Worm (Caenorhabditis elegans) whole organism, L4 larva: ENCODE data around the gene srh-220.
A peak's percentile ranks its signal among the peaks of the same experiment; 100 is the strongest.

ENCODE experiments used
- aha-1 ChIP-seq: fragments of 150-350 bp; peaks from one replicate; lab custom pipeline; 2014; ENCODE audit warnings: missing biosample characterization, missing genetic modification characterization
- aly-2 ChIP-seq: sonication (generic microtip); optimal IDR thresholded peaks from 2 replicates; lab custom pipeline; 2018; ENCODE audit warnings: missing biosample characterization, missing genetic modification characterization
- fkh-10 ChIP-seq: fragments of 150-350 bp; optimal IDR thresholded peaks from 2 replicates; lab custom pipeline; 2014; ENCODE audit warnings: missing biosample characterization, missing genetic modification reagents, missing genetic modification characterization
- fos-1 ChIP-seq: fragments of 150-350 bp; optimal IDR thresholded peaks from 2 replicates; lab custom pipeline; 2014; ENCODE audit warnings: missing biosample characterization, missing genetic modification characterization
- hlh-30 ChIP-seq: sonication (generic microtip); optimal IDR thresholded peaks from 2 replicates; lab custom pipeline; 2017; ENCODE audit warnings: antibody characterized with exemption, mild to moderate bottlenecking, missing genetic modification characterization, missing compliant biosample characterization; ENCODE audit not compliant: insufficient read depth
- nhr-237 ChIP-seq: sonication (generic microtip); optimal IDR thresholded peaks from 2 replicates; lab custom pipeline; 2017; ENCODE audit warnings: missing biosample characterization, missing genetic modification characterization
- nhr-41 ChIP-seq: fragments of 200-800 bp; sonication (Bioruptor generic); IDR thresholded peaks from 2 replicates; pipeline ENCODE4 v1.3.6; 2022; ENCODE audit warnings: missing genetic modification reagents, missing genetic modification characterization, missing compliant biosample characterization
- nhr-76 ChIP-seq: fragments of 150-350 bp; optimal IDR thresholded peaks from 2 replicates; lab custom pipeline; 2014; ENCODE audit warnings: missing biosample characterization, missing genetic modification characterization
- unc-130 ChIP-seq: sonication (generic microtip); optimal IDR thresholded peaks from 2 replicates; lab custom pipeline; 2016; ENCODE audit warnings: missing genetic modification reagents, missing genetic modification characterization, missing compliant biosample characterization

DNA sequence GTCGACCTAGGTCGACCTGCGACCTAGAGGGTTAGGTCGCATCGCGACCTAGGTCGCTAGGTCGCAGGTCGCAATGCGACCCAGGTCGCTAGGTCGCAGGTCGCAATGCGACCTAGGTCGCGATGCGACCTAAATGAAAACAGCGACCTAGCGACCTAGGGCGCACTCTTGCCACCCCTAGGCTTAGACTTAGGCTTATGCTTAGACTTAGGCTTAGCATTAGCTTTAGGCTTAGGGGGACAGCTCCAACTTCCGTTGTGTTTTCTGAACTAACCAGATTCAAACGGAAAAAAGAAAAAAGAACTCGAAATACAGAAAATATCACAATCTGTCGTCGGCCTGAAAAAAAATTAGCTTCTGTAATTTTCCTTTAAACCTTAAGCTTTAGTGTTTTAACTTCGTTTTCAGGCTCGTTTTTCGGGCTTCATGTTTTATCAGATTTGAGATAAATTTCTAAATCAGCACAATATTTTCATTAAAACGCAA lies 36.6 kb upstream of the srh-220 start:
- TF ChIP-seq fkh-10 (GFP tag; lab: Kevin White, UChicago) (no peak), hlh-30 (tag; lab: Kevin White, UChicago) (no peak), aly-2 (tag; lab: Kevin White, UChicago) (no peak), fos-1 (tag; lab: Kevin White, UChicago) (no peak), nhr-76 (no peak), nhr-41 (GFP tag; lab: Robert Waterston, UW) (no peak), unc-130 (GFP tag; lab: Kevin White, UChicago) (no peak), nhr-237 (tag; lab: Kevin White, UChicago) (no peak), aha-1 (tag; lab: Kevin White, UChicago) (peak; percentile 70)
